Fruit fly (Drosophila melanogaster) whole organism, embryonic: ENCODE measurements around the gene CG14102.

Source experiments
- Ada2b ChIP-seq: fragments of 200-800 bp; sonication (Bioruptor generic); IDR thresholded peaks from 2 replicates; pipeline ENCODE4 v1.3.6; 2022; ENCODE audit warnings: missing biosample characterization, missing genetic modification characterization
- B-H1 ChIP-seq: fragments of 200-800 bp; sonication (Bioruptor generic); IDR thresholded peaks from 3 replicates; pipeline ENCODE4 v1.3.6; 2022; ENCODE audit warnings: missing biosample characterization, missing genetic modification characterization
- BEAF-32 ChIP-seq: fragments of 200-800 bp; sonication (Bioruptor generic); optimal IDR thresholded peaks from 3 replicates; lab custom pipeline; 2017; ENCODE audit warnings: missing biosample characterization, missing genetic modification characterization, mild to moderate bottlenecking, moderate library complexity, missing genetic modification reagents
- CG1024 ChIP-seq: fragments of 200-800 bp; sonication (Bioruptor generic); IDR thresholded peaks from 2 replicates; pipeline ENCODE4 v1.3.6; 2022; ENCODE audit warnings: missing biosample characterization, missing genetic modification characterization
- CG10366 ChIP-seq: fragments of 200-800 bp; sonication (Bioruptor generic); IDR thresholded peaks from 2 replicates; pipeline ENCODE4 v1.3.6; 2022; ENCODE audit warnings: missing biosample characterization, missing genetic modification characterization
- CG10979 ChIP-seq: fragments of 200-800 bp; sonication (Bioruptor generic); optimal IDR thresholded peaks from 2 replicates; lab custom pipeline; 2018; ENCODE audit warnings: missing biosample characterization, mild to moderate bottlenecking, missing genetic modification characterization, moderate library complexity
- CG11247 ChIP-seq: fragments of 200-800 bp; sonication (Bioruptor generic); IDR thresholded peaks from 2 replicates; pipeline ENCODE4 v1.3.6; 2022; ENCODE audit warnings: missing biosample characterization, missing genetic modification characterization
- CG14441 ChIP-seq: fragments of 200-800 bp; sonication (Bioruptor generic); IDR thresholded peaks from 2 replicates; pipeline ENCODE4 v1.3.6; 2022; ENCODE audit warnings: missing biosample characterization, missing genetic modification characterization
- CG15011 ChIP-seq: fragments of 200-800 bp; sonication (Bioruptor generic); optimal IDR thresholded peaks from 3 replicates; lab custom pipeline; 2018; ENCODE audit warnings: missing biosample characterization, mild to moderate bottlenecking, missing genetic modification characterization
- CG15073 ChIP-seq: fragments of 200-800 bp; sonication (Bioruptor generic); optimal IDR thresholded peaks from 2 replicates; lab custom pipeline; 2016; ENCODE audit warnings: missing biosample characterization, missing genetic modification characterization
- CG16813 ChIP-seq: fragments of 200-800 bp; sonication (Bioruptor generic); IDR thresholded peaks from 3 replicates; pipeline ENCODE4 v1.3.6; 2022; ENCODE audit warnings: missing biosample characterization, missing genetic modification characterization; ENCODE audit not compliant: partially characterized antibody
- CG16863 ChIP-seq: fragments of 200-800 bp; sonication (Bioruptor generic); optimal IDR thresholded peaks from 3 replicates; lab custom pipeline; 2016; ENCODE audit warnings: missing biosample characterization, missing genetic modification characterization
- CG18262 ChIP-seq: fragments of 200-800 bp; optimal IDR thresholded peaks from 3 replicates; lab custom pipeline; 2019; ENCODE audit warnings: missing biosample characterization, mild to moderate bottlenecking, missing genetic modification characterization, moderate library complexity
- CG18764 ChIP-seq: fragments of 200-800 bp; sonication (Bioruptor generic); optimal IDR thresholded peaks from 3 replicates; lab custom pipeline; 2016; ENCODE audit warnings: missing biosample characterization, missing genetic modification characterization
- CG2116 ChIP-seq: fragments of 200-800 bp; sonication (Bioruptor generic); optimal IDR thresholded peaks from 3 replicates; lab custom pipeline; 2018; ENCODE audit warnings: missing biosample characterization, mild to moderate bottlenecking, missing genetic modification characterization
- CG31365 ChIP-seq: fragments of 200-800 bp; sonication (Bioruptor generic); optimal IDR thresholded peaks from 2 replicates; lab custom pipeline; 2018; ENCODE audit warnings: missing biosample characterization, mild to moderate bottlenecking, missing genetic modification characterization
- CG33213 ChIP-seq: fragments of 200-800 bp; sonication (Bioruptor generic); optimal IDR thresholded peaks from 3 replicates; lab custom pipeline; 2016; ENCODE audit warnings: missing biosample characterization, missing genetic modification characterization
- CG4707 ChIP-seq: fragments of 200-800 bp; sonication (Bioruptor generic); optimal IDR thresholded peaks from 2 replicates; lab custom pipeline; 2018; ENCODE audit warnings: missing biosample characterization, mild to moderate bottlenecking, missing genetic modification characterization, moderate library complexity
- CG5953 ChIP-seq: fragments of 200-800 bp; sonication (Bioruptor generic); IDR thresholded peaks from 2 replicates; pipeline ENCODE4 v1.3.6; 2022; ENCODE audit warnings: missing biosample characterization, missing genetic modification characterization
- CG6654 ChIP-seq: fragments of 200-800 bp; sonication (Bioruptor generic); optimal IDR thresholded peaks from 2 replicates; lab custom pipeline; 2017; ENCODE audit warnings: missing biosample characterization, mild to moderate bottlenecking, missing genetic modification characterization
- CG6854 ChIP-seq: fragments of 200-800 bp; sonication (Bioruptor generic); optimal IDR thresholded peaks from 3 replicates; lab custom pipeline; 2017; ENCODE audit warnings: missing biosample characterization, mild to moderate bottlenecking, missing genetic modification characterization
- CG8388 ChIP-seq: fragments of 200-800 bp; sonication (Bioruptor generic); optimal IDR thresholded peaks from 2 replicates; lab custom pipeline; 2019; ENCODE audit warnings: missing biosample characterization, mild to moderate bottlenecking, missing genetic modification characterization, moderate library complexity
- CG9727 ChIP-seq: fragments of 200-800 bp; sonication (Bioruptor generic); optimal IDR thresholded peaks from 3 replicates; lab custom pipeline; 2017; ENCODE audit warnings: missing biosample characterization, mild to moderate bottlenecking, missing genetic modification characterization
- CG9797 ChIP-seq: fragments of 200-800 bp; sonication (Bioruptor generic); optimal IDR thresholded peaks from 3 replicates; lab custom pipeline; 2018; ENCODE audit warnings: missing biosample characterization, mild to moderate bottlenecking, missing genetic modification characterization
- Dll ChIP-seq: fragments of 200-800 bp; sonication (Bioruptor generic); IDR thresholded peaks from 4 replicates; pipeline ENCODE4 v1.3.6; 2022; ENCODE audit warnings: missing biosample characterization, missing genetic modification characterization; ENCODE audit not compliant: partially characterized antibody
- Drgx ChIP-seq: fragments of 200-800 bp; sonication (Bioruptor generic); IDR thresholded peaks from 2 replicates; pipeline ENCODE4 v1.3.6; 2022; ENCODE audit warnings: missing biosample characterization, missing genetic modification characterization
- E2f1 ChIP-seq: fragments of 200-800 bp; sonication (Bioruptor generic); IDR thresholded peaks from 2 replicates; pipeline ENCODE4 v1.3.6; 2022; ENCODE audit warnings: missing biosample characterization, missing genetic modification characterization
- Elba2 ChIP-seq: fragments of 200-800 bp; sonication (Bioruptor generic); optimal IDR thresholded peaks from 3 replicates; lab custom pipeline; 2016; ENCODE audit warnings: missing biosample characterization, missing genetic modification characterization
- GATAe ChIP-seq: fragments of 200-800 bp; sonication (Bioruptor generic); conservative IDR thresholded peaks from 2 replicates; pipeline ENCODE4 v1.3.6; 2022; ENCODE audit warnings: missing biosample characterization, missing genetic modification characterization
- Lhr ChIP-seq: fragments of 200-800 bp; sonication (Bioruptor generic); optimal IDR thresholded peaks from 3 replicates; lab custom pipeline; 2017; ENCODE audit warnings: mild to moderate bottlenecking, missing biosample characterization, missing genetic modification reagents, missing genetic modification characterization
- Lpt ChIP-seq: fragments of >200 bp; optimal IDR thresholded peaks from 2 replicates; lab custom pipeline; 2018; ENCODE audit warnings: missing biosample characterization, missing genetic modification characterization
- Max ChIP-seq: fragments of 200-800 bp; sonication (Bioruptor generic); optimal IDR thresholded peaks from 2 replicates; lab custom pipeline; 2016; ENCODE audit warnings: missing biosample characterization, mild to moderate bottlenecking, missing genetic modification characterization
- Neu2 ChIP-seq: fragments of 200-800 bp; sonication (Bioruptor generic); optimal IDR thresholded peaks from 3 replicates; lab custom pipeline; 2016; ENCODE audit warnings: missing biosample characterization, missing genetic modification characterization, borderline replicate concordance
- ase ChIP-seq: fragments of 200-800 bp; sonication (Bioruptor generic); IDR thresholded peaks from 3 replicates; pipeline ENCODE4 v1.3.6; 2022; ENCODE audit warnings: missing biosample characterization, missing genetic modification characterization
- cad ChIP-seq: fragments of >200 bp; optimal IDR thresholded peaks from 2 replicates; lab custom pipeline; 2017; ENCODE audit warnings: missing biosample characterization, missing genetic modification characterization
- chn ChIP-seq: fragments of 200-800 bp; sonication (Bioruptor generic); optimal IDR thresholded peaks from 2 replicates; lab custom pipeline; 2016; ENCODE audit warnings: missing biosample characterization, missing genetic modification characterization
- ewg ChIP-seq: fragments of 200-800 bp; sonication (Bioruptor generic); optimal IDR thresholded peaks from 3 replicates; lab custom pipeline; 2017; ENCODE audit warnings: mild to moderate bottlenecking, missing biosample characterization, missing genetic modification reagents, missing genetic modification characterization
- exex ChIP-seq: fragments of 200-800 bp; sonication (Bioruptor generic); optimal IDR thresholded peaks from 4 replicates; lab custom pipeline; 2018; ENCODE audit warnings: missing biosample characterization, mild to moderate bottlenecking, missing genetic modification characterization, moderate library complexity
- gfzf ChIP-seq: fragments of 200-800 bp; sonication (Bioruptor generic); optimal IDR thresholded peaks from 2 replicates; lab custom pipeline; 2016; ENCODE audit warnings: missing biosample characterization, mild to moderate bottlenecking, missing genetic modification characterization, moderate library complexity
- gro ChIP-seq: fragments of 200-800 bp; sonication (Bioruptor generic); optimal IDR thresholded peaks from 2 replicates; lab custom pipeline; 2016; ENCODE audit warnings: missing biosample characterization, missing genetic modification characterization
- ham ChIP-seq: fragments of 200-800 bp; sonication (Bioruptor generic); IDR thresholded peaks from 2 replicates; pipeline ENCODE4 v1.3.6; 2022; ENCODE audit warnings: missing biosample characterization, missing genetic modification characterization
- hbn ChIP-seq: fragments of 200-800 bp; sonication (Bioruptor generic); IDR thresholded peaks from 2 replicates; pipeline ENCODE4 v1.3.6; 2022; ENCODE audit warnings: missing biosample characterization, missing genetic modification characterization; ENCODE audit not compliant: partially characterized antibody
- jing ChIP-seq: fragments of 200-800 bp; sonication (Bioruptor generic); optimal IDR thresholded peaks from 2 replicates; lab custom pipeline; 2018; ENCODE audit warnings: missing biosample characterization, mild to moderate bottlenecking, missing genetic modification characterization
- kay ChIP-seq: fragments of 200-800 bp; sonication (Bioruptor generic); optimal IDR thresholded peaks from 2 replicates; lab custom pipeline; 2016; ENCODE audit warnings: missing biosample characterization, missing genetic modification characterization
- lab ChIP-seq: fragments of 200-800 bp; sonication (Bioruptor generic); optimal IDR thresholded peaks from 3 replicates; lab custom pipeline; 2017; ENCODE audit warnings: missing biosample characterization, missing genetic modification characterization, mild to moderate bottlenecking, moderate library complexity, missing genetic modification reagents
- org-1 ChIP-seq: fragments of 200-800 bp; sonication (Bioruptor generic); optimal IDR thresholded peaks from 2 replicates; lab custom pipeline; 2017; ENCODE audit warnings: missing biosample characterization, missing genetic modification characterization
- sens ChIP-seq: fragments of 200-800 bp; sonication (Bioruptor generic); peaks from one replicate; lab custom pipeline; 2016; ENCODE audit warnings: missing biosample characterization, missing genetic modification characterization
- so ChIP-seq: fragments of 200-800 bp; sonication (Bioruptor generic); IDR thresholded peaks from 3 replicates; pipeline ENCODE4 v1.3.6; 2022; ENCODE audit warnings: missing biosample characterization, missing genetic modification characterization
- unpg ChIP-seq: fragments of 200-800 bp; sonication (Bioruptor generic); optimal IDR thresholded peaks from 3 replicates; lab custom pipeline; 2018; ENCODE audit warnings: missing biosample characterization, mild to moderate bottlenecking, missing genetic modification characterization, moderate library complexity
- wek ChIP-seq: fragments of 200-800 bp; sonication (Bioruptor generic); optimal IDR thresholded peaks from 3 replicates; lab custom pipeline; 2018; ENCODE audit warnings: missing biosample characterization, mild to moderate bottlenecking, missing genetic modification characterization, moderate library complexity
- yki ChIP-seq: fragments of >200 bp; optimal IDR thresholded peaks from 3 replicates; lab custom pipeline; 2018

CG14102 gene

dm6 chr3L:19801105-19801504 lies at the start of gene CG14102 (continued):
- TF ChIP-seq CG18764 (GFP tag; lab: Kevin White, UChicago) (no peak), lab (GFP tag; lab: Kevin White, UChicago) (no peak), Max (GFP tag; lab: Kevin White, UChicago) (no peak), CG15073 (no peak), CG10366 (GFP tag; lab: Robert Waterston, UW) (no peak), ewg (no peak), BEAF-32 (GFP tag; lab: Kevin White, UChicago) (peak; percentile 61), E2f1 (GFP tag; lab: Robert Waterston, UW) (no peak), CG9727 (GFP tag; lab: Kevin White, UChicago) (no peak), Dll (GFP tag; lab: Robert Waterston, UW) (peak; percentile 78), CG2116 (GFP tag; lab: Kevin White, UChicago) (peak; percentile 51), hbn (GFP tag; lab: Robert Waterston, UW) (peak; percentile 70), Ada2b (no peak), CG5953 (no peak), cad (GFP tag; lab: Kevin White, UChicago) (no peak), yki (lab: Kevin White, UChicago) (no peak), Drgx (GFP tag; lab: Robert Waterston, UW) (no peak), Neu2 (GFP tag; lab: Kevin White, UChicago) (no peak), CG16813 (peak; percentile 54; the same call in 2 of the 3 replicates), unpg (GFP tag; lab: Kevin White, UChicago) (no peak), chn (GFP tag; lab: Kevin White, UChicago) (no peak)

dm6 chr3L:19848080-19848479 lies 47.0 kb upstream of the CG14102 start:
- peak; percentile 31 for TF ChIP-seq sens (GFP tag; lab: Kevin White, UChicago)
- no peak for TF ChIP-seq Lhr

- TF ChIP-seq CG6654 (no peak), CG1024 (GFP tag; lab: Robert Waterston, UW) (no peak), B-H1 (GFP tag; lab: Robert Waterston, UW) (no peak), CG11247 (GFP tag; lab: Robert Waterston, UW) (no peak), CG4707 (GFP tag; lab: Kevin White, UChicago) (no peak), jing (no peak), CG15011 (GFP tag; lab: Kevin White, UChicago) (no peak), CG16813 (no peak), gfzf (GFP tag; lab: Kevin White, UChicago) (no peak), CG9797 (GFP tag; lab: Kevin White, UChicago) (no peak), wek (peak; percentile 76), org-1 (GFP tag; lab: Kevin White, UChicago) (peak; percentile 38), exex (tag; lab: Kevin White, UChicago) (no peak), CG33213 (no peak), Elba2 (no peak), GATAe (no peak), CG14441 (GFP tag; lab: Robert Waterston, UW) (no peak), CG31365 (tag; lab: Kevin White, UChicago) (peak; percentile 30), so (no peak), CG18262 (tag; lab: Kevin White, UChicago) (no peak), gro (GFP tag; lab: Kevin White, UChicago) (no peak), CG16863 (no peak), Lpt (no peak), ham (GFP tag; lab: Robert Waterston, UW) (no peak), CG8388 (no peak), CG10979 (tag; lab: Kevin White, UChicago) (no peak), kay (GFP tag; lab: Kevin White, UChicago) (no peak), CG6854 (GFP tag; lab: Kevin White, UChicago) (no peak), ase (GFP tag; lab: Robert Waterston, UW) (no peak)
Observed at dm6 chr3L:19846960-19847359, 45.9 kb upstream of the CG14102 start.
